Worm (Caenorhabditis elegans) whole organism, midembryonic: Measurements from ENCODE around the gene T21D12.14.

Experiments used
- T22C8.4 ChIP-seq: fragments of 200-800 bp; sonication (Bioruptor generic); IDR thresholded peaks from 2 replicates; pipeline ENCODE4 v1.3.6; 2022; ENCODE audit warnings: missing genetic modification characterization, missing compliant biosample characterization
- cog-1 ChIP-seq: sonication (generic microtip); optimal IDR thresholded peaks from 2 replicates; lab custom pipeline; 2016; ENCODE audit warnings: missing genetic modification characterization, missing compliant biosample characterization
- flt-1 ChIP-seq: fragments of 200-800 bp; sonication (Bioruptor generic); IDR thresholded peaks from 2 replicates; pipeline ENCODE4 v1.3.6; 2022; ENCODE audit warnings: missing genetic modification characterization, missing compliant biosample characterization
- klf-2 ChIP-seq: fragments of 200-800 bp; sonication (Bioruptor generic); conservative IDR thresholded peaks from 2 replicates; pipeline ENCODE4 v1.3.6; 2022; ENCODE audit warnings: missing genetic modification reagents, missing genetic modification characterization, missing compliant biosample characterization
- med-1 ChIP-seq: sonication (generic microtip); optimal IDR thresholded peaks from 2 replicates; lab custom pipeline; 2017; ENCODE audit warnings: missing genetic modification characterization, mild to moderate bottlenecking, missing compliant biosample characterization, antibody characterized with exemption, missing genetic modification reagents; ENCODE audit not compliant: insufficient read depth
- ref-1 ChIP-seq: fragments of 200-800 bp; sonication (Bioruptor generic); conservative IDR thresholded peaks from 2 replicates; pipeline ENCODE4 v1.3.6; 2022; ENCODE audit warnings: missing genetic modification reagents, missing genetic modification characterization, missing compliant biosample characterization
- tab-1 ChIP-seq: fragments of 200-800 bp; sonication (Bioruptor generic); IDR thresholded peaks from 2 replicates; pipeline ENCODE4 v1.3.6; 2022; ENCODE audit warnings: missing genetic modification characterization, missing compliant biosample characterization
- ztf-23 ChIP-seq: fragments of 200-800 bp; sonication (Bioruptor generic); IDR thresholded peaks from 2 replicates; pipeline ENCODE4 v1.3.6; 2022; ENCODE audit warnings: missing genetic modification reagents, missing genetic modification characterization, missing compliant biosample characterization
- ztf-29 ChIP-seq: fragments of 200-800 bp; sonication (Bioruptor generic); IDR thresholded peaks from 2 replicates; pipeline ENCODE4 v1.3.6; 2022; ENCODE audit warnings: missing genetic modification reagents, missing genetic modification characterization, missing compliant biosample characterization

T21D12.14 gene

ce11 chrIV:244278-244677, 43.6 kb downstream of the T21D12.14 start:
- TF ChIP-seq ztf-23 (GFP tag; lab: Robert Waterston, UW) (no peak), ref-1 (GFP tag; lab: Robert Waterston, UW) (no peak), T22C8.4 (GFP tag; lab: Robert Waterston, UW) (no peak), flt-1 (GFP tag; lab: Robert Waterston, UW) (no peak), ztf-29 (GFP tag; lab: Robert Waterston, UW) (no peak), cog-1 (tag; lab: Kevin White, UChicago) (no peak), tab-1 (GFP tag; lab: Robert Waterston, UW) (no peak), med-1 (GFP tag; lab: Kevin White, UChicago) (no peak), klf-2 (GFP tag; lab: Robert Waterston, UW) (no peak)

- TF ChIP-seq tab-1 (GFP tag; lab: Robert Waterston, UW), result no peak
- no peak for TF ChIP-seq cog-1 (tag; lab: Kevin White, UChicago)
- TF ChIP-seq ztf-29 (GFP tag; lab: Robert Waterston, UW), result no peak
- TF ChIP-seq T22C8.4 (GFP tag; lab: Robert Waterston, UW), result no peak
- no peak for TF ChIP-seq ref-1 (GFP tag; lab: Robert Waterston, UW)
- TF ChIP-seq flt-1 (GFP tag; lab: Robert Waterston, UW), result no peak
- TF ChIP-seq med-1 (GFP tag; lab: Kevin White, UChicago), result no peak
- TF ChIP-seq ztf-23 (GFP tag; lab: Robert Waterston, UW), result no peak
- TF ChIP-seq klf-2 (GFP tag; lab: Robert Waterston, UW), result no peak
These were observed 47.6 kb downstream of the T21D12.14 start, which contains the start of the genes fnta-1 and cogc-8 for ce11 chrIV:240257-240754. Gene fnta-1, minus strand, starts transcription at chrIV:240307. Gene cogc-8, plus strand, starts transcription at chrIV:240451.

- no peak for TF ChIP-seq T22C8.4 (GFP tag; lab: Robert Waterston, UW)
- TF ChIP-seq ref-1 (GFP tag; lab: Robert Waterston, UW), result no peak
- TF ChIP-seq flt-1 (GFP tag; lab: Robert Waterston, UW), result no peak
- no peak for TF ChIP-seq klf-2 (GFP tag; lab: Robert Waterston, UW)
- TF ChIP-seq cog-1 (tag; lab: Kevin White, UChicago), result no peak
- TF ChIP-seq med-1 (GFP tag; lab: Kevin White, UChicago), result no peak
- no peak for TF ChIP-seq ztf-29 (GFP tag; lab: Robert Waterston, UW)
- no peak for TF ChIP-seq tab-1 (GFP tag; lab: Robert Waterston, UW)
- TF ChIP-seq ztf-23 (GFP tag; lab: Robert Waterston, UW), result no peak
These were observed 50.6 kb downstream of the T21D12.14 start, which contains the start of gene ints-13 for ce11 chrIV:237350-237749. Gene ints-13, minus strand, starts transcription at chrIV:237450.
